Worm (Caenorhabditis elegans): Measurements from ENCODE around the gene glt-5.

glt-5 gene

ce11 chrII:9708835-9709299 is at the start of gene glt-5:
glt-5 (minus strand) TSS chrII:9708885.
- no peak for TF ChIP-seq C08G9.2 (tag; optimal IDR thresholded peaks at IDR 0.05)
- no peak for TF ChIP-seq pax-1 (tag; optimal IDR thresholded peaks at IDR 0.05)
- TF ChIP-seq lin-11 (tag; optimal IDR thresholded peaks at IDR 0.05) = no peak
- no peak for TF ChIP-seq fax-1 (tag; optimal IDR thresholded peaks at IDR 0.05)
- no peak for TF ChIP-seq fkh-10 (GFP tag; optimal IDR thresholded peaks at IDR 0.05)
- TF ChIP-seq Y22D7AL.16 (tag; optimal IDR thresholded peaks at IDR 0.05) = no peak
- TF ChIP-seq hlh-6 (tag; optimal IDR thresholded peaks at IDR 0.05) = no peak
- no peak for TF ChIP-seq ztf-16 (tag; optimal IDR thresholded peaks at IDR 0.05)
- no peak for TF ChIP-seq ceh-48 (tag; optimal IDR thresholded peaks at IDR 0.05)
- no peak for TF ChIP-seq ceh-24 (tag; optimal IDR thresholded peaks at IDR 0.05)
- TF ChIP-seq unc-86 (tag; optimal IDR thresholded peaks at IDR 0.05) = no peak
- TF ChIP-seq nhr-232 (tag; optimal IDR thresholded peaks at IDR 0.05) = no peak
- TF ChIP-seq elt-2 (tag; optimal IDR thresholded peaks at IDR 0.05) = no peak
- no peak for TF ChIP-seq eyg-1 (tag; optimal IDR thresholded peaks at IDR 0.05)
- no peak for TF ChIP-seq mec-3 (tag; optimal IDR thresholded peaks at IDR 0.05; ENCODE audit: borderline replicate concordance)

ce11 chrII:9757651-9758282 is 49.1 kb upstream of the glt-5 start, which contains the start of gene shk-1:
shk-1 (plus strand) TSS chrII:9758232.
- TF ChIP-seq ceh-18 (tag; optimal IDR thresholded peaks at IDR 0.05) (peak; percentile 77), npax-4 (tag; optimal IDR thresholded peaks at IDR 0.05) (no peak), hlh-30 (tag; optimal IDR thresholded peaks at IDR 0.05; ENCODE audit: insufficient read depth) (no peak), F13H6.1 (tag; optimal IDR thresholded peaks at IDR 0.05) (no peak), unc-42 (tag; optimal IDR thresholded peaks at IDR 0.05) (no peak), rnt-1 (tag; optimal IDR thresholded peaks at IDR 0.05) (peak; percentile 23), nhr-11 (tag; optimal IDR thresholded peaks at IDR 0.05) (peak; percentile 87), hlh-8 (tag; optimal IDR thresholded peaks at IDR 0.05) (no peak), tbx-2 (tag; optimal IDR thresholded peaks at IDR 0.05) (no peak), C08G9.2 (tag; optimal IDR thresholded peaks at IDR 0.05) (no peak), fkh-10 (GFP tag; optimal IDR thresholded peaks at IDR 0.05) (no peak), mec-3 (tag; optimal IDR thresholded peaks at IDR 0.05; ENCODE audit: borderline replicate concordance) (no peak)

- TF ChIP-seq pqm-1 (tag; optimal IDR thresholded peaks at IDR 0.05) = no peak
- TF ChIP-seq sox-4 (tag; optimal IDR thresholded peaks at IDR 0.05) = no peak
- TF ChIP-seq fkh-10 (GFP tag; optimal IDR thresholded peaks at IDR 0.05) = no peak
- TF ChIP-seq eyg-1 (tag; optimal IDR thresholded peaks at IDR 0.05) = no peak
- no peak for TF ChIP-seq hlh-15 (tag; optimal IDR thresholded peaks at IDR 0.05)
- no peak for TF ChIP-seq C38D4.7 (GFP tag; optimal IDR thresholded peaks at IDR 0.05)
- TF ChIP-seq ama-1 (optimal IDR thresholded peaks at IDR 0.05) = no peak
- no peak for TF ChIP-seq ceh-24 (tag; optimal IDR thresholded peaks at IDR 0.05)
- no peak for TF ChIP-seq K02D7.2 (tag; optimal IDR thresholded peaks at IDR 0.05)
- no peak for TF ChIP-seq hlh-6 (tag; optimal IDR thresholded peaks at IDR 0.05)
- TF ChIP-seq fax-1 (tag; optimal IDR thresholded peaks at IDR 0.05) = no peak
- TF ChIP-seq unc-86 (tag; optimal IDR thresholded peaks at IDR 0.05) = no peak
- no peak for TF ChIP-seq pha-4 (tag; optimal IDR thresholded peaks at IDR 0.05)
- no peak for TF ChIP-seq ceh-9 (tag; optimal IDR thresholded peaks at IDR 0.05)
- TF ChIP-seq tbx-2 (tag; optimal IDR thresholded peaks at IDR 0.05) = no peak
- TF ChIP-seq tbx-7 (tag; optimal IDR thresholded peaks at IDR 0.05) = no peak
- no peak for TF ChIP-seq Y22D7AL.16 (tag; optimal IDR thresholded peaks at IDR 0.05)
- no peak for TF ChIP-seq hlh-30 (tag; optimal IDR thresholded peaks at IDR 0.05; ENCODE audit: insufficient read depth)
- no peak for TF ChIP-seq sdc-2 (tag; optimal IDR thresholded peaks at IDR 0.05)
Measured at ce11 chrII:9755425-9755824, 46.7 kb upstream of the glt-5 start.

DNA sequence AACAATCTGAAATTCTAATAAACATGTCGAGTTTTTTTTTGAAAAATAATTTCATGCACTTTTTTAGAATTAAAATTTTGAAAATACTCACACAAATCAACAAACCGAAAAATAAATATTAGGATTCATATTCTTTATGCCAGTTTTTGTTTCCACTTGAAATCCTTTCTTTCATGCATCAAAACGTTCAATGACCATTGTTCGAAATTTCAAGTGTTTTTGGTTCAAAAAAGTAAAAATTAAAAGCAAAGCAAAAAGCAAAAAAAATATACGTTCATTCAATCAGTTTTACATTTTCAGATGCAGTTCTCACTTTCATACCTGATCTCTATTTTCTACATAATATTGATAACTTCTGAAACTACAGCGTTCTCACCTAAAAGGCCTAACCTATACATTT is 45.0 kb upstream of the glt-5 start, which contains the start of gene ZK1321.1:
Gene ZK1321.1, plus strand, starts transcription at position 301 of the 400 bp plus-strand sequence.
- TF ChIP-seq madf-2 (tag; optimal IDR thresholded peaks at IDR 0.05) (no peak), dmd-4 (tag; optimal IDR thresholded peaks at IDR 0.05; ENCODE audit: borderline replicate concordance) (no peak), ets-4 (tag; optimal IDR thresholded peaks at IDR 0.05) (no peak), pax-1 (tag; optimal IDR thresholded peaks at IDR 0.05) (no peak), unc-86 (tag; optimal IDR thresholded peaks at IDR 0.05) (no peak), ceh-18 (tag; optimal IDR thresholded peaks at IDR 0.05) (no peak), tbx-2 (tag; optimal IDR thresholded peaks at IDR 0.05) (no peak), che-1 (tag; optimal IDR thresholded peaks at IDR 0.05) (no peak), ref-2 (tag; optimal IDR thresholded peaks at IDR 0.05) (no peak), mec-3 (tag; optimal IDR thresholded peaks at IDR 0.05; ENCODE audit: borderline replicate concordance) (no peak), fkh-10 (GFP tag; optimal IDR thresholded peaks at IDR 0.05) (no peak), dve-1 (tag; optimal IDR thresholded peaks at IDR 0.05) (no peak), nhr-11 (tag; optimal IDR thresholded peaks at IDR 0.05) (no peak), ceh-9 (tag; optimal IDR thresholded peaks at IDR 0.05) (no peak), K09A11.1 (tag; optimal IDR thresholded peaks at IDR 0.05; ENCODE audit: insufficient read depth) (no peak), gmeb-2 (tag; optimal IDR thresholded peaks at IDR 0.05) (no peak), ama-1 (optimal IDR thresholded peaks at IDR 0.05) (no peak), elt-4 (tag; optimal IDR thresholded peaks at IDR 0.05) (no peak), nhr-232 (tag; optimal IDR thresholded peaks at IDR 0.05) (no peak)
